Fruit fly (Drosophila melanogaster) whole organism, embryonic: ENCODE results near the gene CG43321.

ENCODE experiments used
- CG10267 ChIP-seq: fragments of 200-800 bp; sonication (Bioruptor generic); optimal IDR thresholded peaks from 2 replicates; lab custom pipeline; 2018; ENCODE audit warnings: missing biosample characterization, mild to moderate bottlenecking, missing genetic modification characterization, moderate library complexity
- CG10366 ChIP-seq: fragments of 200-800 bp; sonication (Bioruptor generic); IDR thresholded peaks from 2 replicates; pipeline ENCODE4 v1.3.6; 2022; ENCODE audit warnings: missing biosample characterization, missing genetic modification characterization
- CG10462 ChIP-seq: fragments of 200-800 bp; sonication (Bioruptor generic); optimal IDR thresholded peaks from 2 replicates; lab custom pipeline; 2016; ENCODE audit warnings: missing biosample characterization, missing genetic modification characterization
- CG11093 ChIP-seq: fragments of 200-800 bp; sonication (Bioruptor generic); IDR thresholded peaks from 3 replicates; pipeline ENCODE4 v1.3.6; 2022; ENCODE audit warnings: missing biosample characterization, missing genetic modification characterization
- CG11247 ChIP-seq: fragments of 200-800 bp; sonication (Bioruptor generic); IDR thresholded peaks from 2 replicates; pipeline ENCODE4 v1.3.6; 2022; ENCODE audit warnings: missing biosample characterization, missing genetic modification characterization
- CG11456 ChIP-seq: fragments of 200-800 bp; sonication (Bioruptor generic); IDR thresholded peaks from 3 replicates; pipeline ENCODE4 v1.3.6; 2022; ENCODE audit warnings: missing biosample characterization, missing genetic modification characterization
- CG1233 ChIP-seq: fragments of 200-800 bp; sonication (Bioruptor generic); optimal IDR thresholded peaks from 4 replicates; lab custom pipeline; 2018; ENCODE audit warnings: missing biosample characterization, mild to moderate bottlenecking, missing genetic modification characterization
- CG13894 ChIP-seq: fragments of 200-800 bp; sonication (Bioruptor generic); optimal IDR thresholded peaks from 3 replicates; lab custom pipeline; 2018; ENCODE audit warnings: missing biosample characterization, mild to moderate bottlenecking, missing genetic modification characterization, moderate library complexity
- CG14710 ChIP-seq: fragments of 200-800 bp; sonication (Bioruptor generic); optimal IDR thresholded peaks from 3 replicates; lab custom pipeline; 2019; ENCODE audit warnings: missing biosample characterization, mild to moderate bottlenecking, missing genetic modification characterization, moderate library complexity
- CG1529 ChIP-seq: fragments of 200-800 bp; sonication (Bioruptor generic); optimal IDR thresholded peaks from 3 replicates; lab custom pipeline; 2018; ENCODE audit warnings: missing biosample characterization, missing genetic modification characterization
- CG18476 ChIP-seq: fragments of 200-800 bp; sonication (Bioruptor generic); optimal IDR thresholded peaks from 2 replicates; lab custom pipeline; 2016; ENCODE audit warnings: missing biosample characterization, mild to moderate bottlenecking, missing genetic modification characterization
- CG4617 ChIP-seq: fragments of 200-800 bp; sonication (Bioruptor generic); optimal IDR thresholded peaks from 3 replicates; lab custom pipeline; 2016; ENCODE audit warnings: missing biosample characterization, missing genetic modification characterization, borderline replicate concordance
- CG5245 ChIP-seq: fragments of 200-800 bp; sonication (Bioruptor generic); optimal IDR thresholded peaks from 3 replicates; lab custom pipeline; 2016; ENCODE audit warnings: missing biosample characterization, missing genetic modification characterization
- CG6689 ChIP-seq: fragments of 200-800 bp; sonication (Bioruptor generic); IDR thresholded peaks from 2 replicates; pipeline ENCODE4 v1.3.6; 2022; ENCODE audit warnings: missing biosample characterization, missing genetic modification characterization
- CG6765 ChIP-seq: fragments of 200-800 bp; sonication (Bioruptor generic); optimal IDR thresholded peaks from 3 replicates; lab custom pipeline; 2017; ENCODE audit warnings: missing biosample characterization, mild to moderate bottlenecking, missing genetic modification characterization
- CG6813 ChIP-seq: fragments of 200-800 bp; sonication (Bioruptor generic); optimal IDR thresholded peaks from 2 replicates; lab custom pipeline; 2017; ENCODE audit warnings: missing biosample characterization, missing genetic modification characterization, mild to moderate bottlenecking, moderate library complexity, missing genetic modification reagents
- CG8281 ChIP-seq: fragments of 200-800 bp; sonication (Bioruptor generic); optimal IDR thresholded peaks from 2 replicates; lab custom pipeline; 2018; ENCODE audit warnings: missing biosample characterization, mild to moderate bottlenecking, missing genetic modification characterization, moderate library complexity
- CG8478 ChIP-seq: fragments of >200 bp; optimal IDR thresholded peaks from 2 replicates; lab custom pipeline; 2018
- Dad ChIP-seq: fragments of 200-800 bp; sonication (Bioruptor generic); optimal IDR thresholded peaks from 3 replicates; lab custom pipeline; 2016; ENCODE audit warnings: missing biosample characterization, missing genetic modification characterization
- Deaf1 ChIP-seq: fragments of 200-800 bp; optimal IDR thresholded peaks from 3 replicates; lab custom pipeline; 2019; ENCODE audit warnings: missing biosample characterization, mild to moderate bottlenecking, missing genetic modification characterization, moderate library complexity
- E2f1 ChIP-seq: fragments of 200-800 bp; sonication (Bioruptor generic); IDR thresholded peaks from 2 replicates; pipeline ENCODE4 v1.3.6; 2022; ENCODE audit warnings: missing biosample characterization, missing genetic modification characterization
- E2f2 ChIP-seq: fragments of 200-800 bp; sonication (Bioruptor generic); IDR thresholded peaks from 2 replicates; pipeline ENCODE4 v1.3.6; 2022; ENCODE audit warnings: missing biosample characterization, missing genetic modification characterization
- HLH54F ChIP-seq: fragments of 200-800 bp; sonication (Bioruptor generic); optimal IDR thresholded peaks from 3 replicates; lab custom pipeline; 2016; ENCODE audit warnings: missing biosample characterization, missing genetic modification characterization
- HLHmδ ChIP-seq: fragments of 200-800 bp; sonication (Bioruptor generic); optimal IDR thresholded peaks from 2 replicates; lab custom pipeline; 2018; ENCODE audit warnings: missing biosample characterization, mild to moderate bottlenecking, missing genetic modification characterization, moderate library complexity
- HmgD ChIP-seq: fragments of 200-800 bp; sonication (Bioruptor generic); optimal IDR thresholded peaks from 3 replicates; lab custom pipeline; 2016; ENCODE audit warnings: missing biosample characterization, missing genetic modification characterization
- Med ChIP-seq: fragments of 200-800 bp; sonication (Bioruptor generic); peaks from one replicate; lab custom pipeline; 2016; ENCODE audit warnings: missing biosample characterization, missing genetic modification characterization, mild to moderate bottlenecking, inconsistent platforms, moderate library complexity
- Nf-YA ChIP-seq: fragments of 200-800 bp; sonication (Bioruptor generic); IDR thresholded peaks from 2 replicates; pipeline ENCODE4 v1.3.6; 2022; ENCODE audit warnings: missing biosample characterization, missing genetic modification characterization
- Oaz ChIP-seq: fragments of 200-800 bp; sonication (Bioruptor generic); IDR thresholded peaks from 2 replicates; pipeline ENCODE4 v1.3.6; 2022; ENCODE audit warnings: missing biosample characterization, missing genetic modification characterization
- Sox100B ChIP-seq: fragments of 200-800 bp; sonication (Bioruptor generic); optimal IDR thresholded peaks from 3 replicates; lab custom pipeline; 2018; ENCODE audit warnings: missing biosample characterization, mild to moderate bottlenecking, missing genetic modification characterization
- Spps ChIP-seq: fragments of 200-800 bp; sonication (Bioruptor generic); optimal IDR thresholded peaks from 2 replicates; lab custom pipeline; 2018; ENCODE audit warnings: missing biosample characterization, mild to moderate bottlenecking, missing genetic modification characterization
- Tbp ChIP-seq: fragments of >200 bp; optimal IDR thresholded peaks from 2 replicates; lab custom pipeline; 2018; ENCODE audit warnings: missing biosample characterization, missing genetic modification characterization
- amos ChIP-seq: fragments of 200-800 bp; sonication (Bioruptor generic); IDR thresholded peaks from 2 replicates; pipeline ENCODE4 v1.3.6; 2022; ENCODE audit warnings: missing biosample characterization, missing genetic modification characterization; ENCODE audit not compliant: partially characterized antibody
- ems ChIP-seq: fragments of 200-800 bp; sonication (Bioruptor generic); optimal IDR thresholded peaks from 3 replicates; lab custom pipeline; 2016; ENCODE audit warnings: missing biosample characterization, missing genetic modification characterization
- ham ChIP-seq: fragments of 200-800 bp; sonication (Bioruptor generic); IDR thresholded peaks from 2 replicates; pipeline ENCODE4 v1.3.6; 2022; ENCODE audit warnings: missing biosample characterization, missing genetic modification characterization
- ind ChIP-seq: fragments of 200-800 bp; sonication (Bioruptor generic); optimal IDR thresholded peaks from 3 replicates; lab custom pipeline; 2016; ENCODE audit warnings: missing biosample characterization, missing genetic modification characterization
- kni ChIP-seq: fragments of 200-800 bp; sonication (Bioruptor generic); optimal IDR thresholded peaks from 3 replicates; lab custom pipeline; 2017; ENCODE audit warnings: mild to moderate bottlenecking, missing biosample characterization, missing genetic modification reagents, missing genetic modification characterization
- lov ChIP-seq, 2 experiments: fragments of 200-800 bp in 1 of 2; fragments of >200 bp in 1 of 2; sonication (Bioruptor generic) in 1 of 2; IDR thresholded peaks in 1 of 2; optimal IDR thresholded peaks in 1 of 2; 2 replicates in 1 of 2; 3 replicates in 1 of 2; pipeline versions ENCODE4 v1.3.6 to Lab custom; 2017 to 2022; ENCODE audit warnings: missing biosample characterization in 1 of 2, missing genetic modification characterization in 1 of 2
- mld ChIP-seq: fragments of 200-800 bp; sonication (Bioruptor generic); IDR thresholded peaks from 3 replicates; pipeline ENCODE4 v1.3.6; 2022; ENCODE audit warnings: missing biosample characterization, missing genetic modification characterization; ENCODE audit not compliant: partially characterized antibody
- nerfin-1 ChIP-seq: fragments of 200-800 bp; sonication (Bioruptor generic); optimal IDR thresholded peaks from 3 replicates; lab custom pipeline; 2019; ENCODE audit warnings: missing biosample characterization, mild to moderate bottlenecking, missing genetic modification characterization, moderate library complexity
- onecut ChIP-seq: fragments of 200-800 bp; sonication (Bioruptor generic); IDR thresholded peaks from 2 replicates; pipeline ENCODE4 v1.3.6; 2022; ENCODE audit warnings: missing biosample characterization, missing genetic modification characterization
- ranshi ChIP-seq: fragments of 200-800 bp; sonication (Bioruptor generic); IDR thresholded peaks from 2 replicates; pipeline ENCODE4 v1.3.6; 2022; ENCODE audit warnings: missing biosample characterization, missing genetic modification characterization
- sd ChIP-seq: fragments of 200-800 bp; sonication (Bioruptor generic); optimal IDR thresholded peaks from 3 replicates; lab custom pipeline; 2018; ENCODE audit warnings: missing biosample characterization, mild to moderate bottlenecking, missing genetic modification characterization, moderate library complexity
- sim ChIP-seq: fragments of 200-800 bp; sonication (Bioruptor generic); IDR thresholded peaks from 2 replicates; pipeline ENCODE4 v1.3.6; 2022; ENCODE audit warnings: missing biosample characterization, missing genetic modification characterization
- sima ChIP-seq: fragments of 200-800 bp; sonication (Bioruptor generic); optimal IDR thresholded peaks from 2 replicates; lab custom pipeline; 2016; ENCODE audit warnings: missing biosample characterization, missing genetic modification characterization
- sr ChIP-seq: fragments of 200-800 bp; sonication (Bioruptor generic); IDR thresholded peaks from 3 replicates; pipeline ENCODE4 v1.3.6; 2022; ENCODE audit warnings: missing biosample characterization, missing genetic modification characterization
- stwl ChIP-seq: fragments of 200-800 bp; sonication (Bioruptor generic); optimal IDR thresholded peaks from 3 replicates; lab custom pipeline; 2018; ENCODE audit warnings: missing biosample characterization, mild to moderate bottlenecking, missing genetic modification characterization, moderate library complexity
- tgo ChIP-seq: fragments of 200-800 bp; sonication (Bioruptor generic); IDR thresholded peaks from 3 replicates; pipeline ENCODE4 v1.3.6; 2022; ENCODE audit warnings: missing biosample characterization, missing genetic modification characterization
- unc-4 ChIP-seq: fragments of 200-800 bp; sonication (Bioruptor generic); IDR thresholded peaks from 2 replicates; pipeline ENCODE4 v1.3.6; 2022; ENCODE audit warnings: missing biosample characterization, missing genetic modification characterization; ENCODE audit not compliant: partially characterized antibody
- vvl ChIP-seq: fragments of 200-800 bp; sonication (Bioruptor generic); IDR thresholded peaks from 2 replicates; pipeline ENCODE4 v1.3.6; 2022; ENCODE audit warnings: missing biosample characterization, missing genetic modification characterization
- zen ChIP-seq: fragments of 200-800 bp; sonication (Bioruptor generic); optimal IDR thresholded peaks from 3 replicates; lab custom pipeline; 2018; ENCODE audit warnings: missing biosample characterization, mild to moderate bottlenecking, missing genetic modification characterization, moderate library complexity

Gene CG43321

DNA sequence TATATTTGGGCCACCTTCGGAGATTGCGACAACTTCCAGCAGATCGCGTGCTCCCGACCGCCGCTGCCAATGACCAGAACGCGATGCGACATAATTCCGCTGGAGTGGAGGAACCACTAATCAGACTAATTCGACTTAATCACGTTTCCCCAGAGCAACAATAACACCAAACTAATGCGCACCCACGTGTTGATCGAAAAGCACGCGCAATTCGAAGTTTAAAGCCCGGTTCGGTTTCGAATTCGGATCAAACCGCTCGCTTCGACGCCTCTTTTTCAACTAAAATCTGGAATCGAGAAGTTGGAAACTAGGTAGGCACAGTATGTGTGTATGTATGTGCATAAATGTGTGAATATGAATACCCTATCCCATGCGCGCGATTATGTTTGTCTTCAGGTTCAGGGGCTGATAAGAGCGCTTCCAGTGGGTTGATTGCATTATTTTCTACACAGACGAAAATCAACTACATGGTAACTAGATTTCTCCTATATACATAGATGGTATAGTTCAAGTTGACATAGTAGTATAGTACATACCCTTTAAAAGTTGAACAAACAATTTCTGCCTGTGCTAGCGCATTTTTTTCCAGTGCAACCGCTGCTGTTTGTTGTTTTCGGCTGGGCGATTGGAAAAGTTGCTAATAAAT lies 11.7 kb downstream of the CG43321 start, which contains the start of gene Gart (continued):
- TF ChIP-seq vvl (GFP tag; lab: Robert Waterston, UW), result peak; percentile 71; the same call in 1 of the 2 replicates
- peak; percentile 9 for TF ChIP-seq CG10267
- no peak for TF ChIP-seq E2f2 (GFP tag; lab: Robert Waterston, UW)
- TF ChIP-seq Spps (tag; lab: Kevin White, UChicago), result no peak
- TF ChIP-seq CG10366 (GFP tag; lab: Robert Waterston, UW), result peak; percentile 62; the same call in 1 of the 2 replicates
- TF ChIP-seq ranshi (GFP tag; lab: Robert Waterston, UW), result 0 out of 2 replicates have a peak, but pooled peaks have one; percentile 63
- TF ChIP-seq E2f1, result no peak
- TF ChIP-seq stwl (tag; lab: Kevin White, UChicago), result no peak
- peak; percentile 70 for TF ChIP-seq tgo (GFP tag; lab: Robert Waterston, UW)
- TF ChIP-seq zen (tag; lab: Kevin White, UChicago), result no peak
- no peak for TF ChIP-seq CG8478 (lab: Kevin White, UChicago)
- TF ChIP-seq sr, result no peak
- TF ChIP-seq ems (GFP tag; lab: Kevin White, UChicago), result peak; percentile 22
- no peak for TF ChIP-seq CG13894 (tag; lab: Kevin White, UChicago)
- no peak for TF ChIP-seq Oaz (GFP tag; lab: Robert Waterston, UW)
- TF ChIP-seq sim (GFP tag; lab: Robert Waterston, UW), result peak; percentile 60; the same call in 1 of the 2 replicates
- no peak for TF ChIP-seq kni (GFP tag; lab: Kevin White, UChicago)
- no peak for TF ChIP-seq lov (optimal IDR thresholded peaks at IDR 0.05; lab: Kevin White, UChicago)
- TF ChIP-seq lov (GFP tag; IDR thresholded peaks at IDR 0.05; lab: Robert Waterston, UW), result no peak
- TF ChIP-seq unc-4 (GFP tag; lab: Robert Waterston, UW), result no peak
- no peak for TF ChIP-seq nerfin-1 (tag; lab: Kevin White, UChicago)
- TF ChIP-seq ind (GFP tag; lab: Kevin White, UChicago), result no peak
- TF ChIP-seq CG1529 (GFP tag; lab: Kevin White, UChicago), result peak; percentile 59
- no peak for TF ChIP-seq sima (GFP tag; lab: Kevin White, UChicago)
- TF ChIP-seq CG1233 (GFP tag; lab: Kevin White, UChicago), result no peak
- no peak for TF ChIP-seq CG6689 (GFP tag; lab: Robert Waterston, UW)
- no peak for TF ChIP-seq Nf-YA (GFP tag; lab: Robert Waterston, UW)
- TF ChIP-seq CG14710 (tag; lab: Kevin White, UChicago), result no peak
- TF ChIP-seq ham, result no peak; the same call in 1 of the 2 replicates
- peak; percentile 68; the same call in 1 of the 3 replicates for TF ChIP-seq CG11456 (GFP tag; lab: Robert Waterston, UW)
- no peak for TF ChIP-seq CG6813 (GFP tag; lab: Kevin White, UChicago)
- no peak for TF ChIP-seq CG8281 (tag; lab: Kevin White, UChicago)
- peak; percentile 42 for TF ChIP-seq Deaf1
- TF ChIP-seq CG11093 (GFP tag; lab: Robert Waterston, UW), result no peak
- no peak for TF ChIP-seq Tbp
- peak; percentile 64 for TF ChIP-seq CG18476 (GFP tag; lab: Kevin White, UChicago)
- TF ChIP-seq CG11247, result 0 out of 2 replicates have a peak, but pooled peaks have one; percentile 52
- TF ChIP-seq CG6765 (GFP tag; lab: Kevin White, UChicago), result peak; percentile 19
- peak; percentile 96 for TF ChIP-seq Med (GFP tag; lab: Kevin White, UChicago)
- TF ChIP-seq sd (tag; lab: Kevin White, UChicago), result peak; percentile 49
- peak; percentile 58 for TF ChIP-seq CG5245 (GFP tag; lab: Kevin White, UChicago)
- TF ChIP-seq mld (GFP tag; lab: Robert Waterston, UW), result no peak
- TF ChIP-seq HLHmδ (GFP tag; lab: Kevin White, UChicago), result no peak
- TF ChIP-seq Sox100B (GFP tag; lab: Kevin White, UChicago), result no peak
- TF ChIP-seq Dad (GFP tag; lab: Kevin White, UChicago), result peak; percentile 43
- TF ChIP-seq HmgD (GFP tag; lab: Kevin White, UChicago), result no peak
- TF ChIP-seq HLH54F (GFP tag; lab: Kevin White, UChicago), result peak; percentile 63
- TF ChIP-seq CG4617 (GFP tag; lab: Kevin White, UChicago), result peak; percentile 6
- TF ChIP-seq CG10462 (GFP tag; lab: Kevin White, UChicago), result peak; percentile 50
- TF ChIP-seq onecut, result no peak; the same call in 1 of the 2 replicates
- no peak; the same call in 1 of the 2 replicates for TF ChIP-seq amos (GFP tag; lab: Robert Waterston, UW)
